Worm (Caenorhabditis elegans) whole organism, L3 larva: Measurements from ENCODE around the gene Y55H10A.2.

Experiments used
- aly-2 ChIP-seq: fragments of 150-350 bp; optimal IDR thresholded peaks from 2 replicates; lab custom pipeline; 2014; ENCODE audit warnings: missing biosample characterization, missing genetic modification characterization
- ceh-82 ChIP-seq: fragments of 150-350 bp; optimal IDR thresholded peaks from 2 replicates; lab custom pipeline; 2014; ENCODE audit warnings: missing biosample characterization, missing genetic modification characterization
- ceh-9 ChIP-seq: sonication (generic microtip); optimal IDR thresholded peaks from 2 replicates; lab custom pipeline; 2018; ENCODE audit warnings: missing biosample characterization, missing genetic modification characterization
- egl-27 ChIP-seq: sonication (generic microtip); optimal IDR thresholded peaks from 4 replicates; lab custom pipeline; 2017; ENCODE audit warnings: missing biosample characterization, missing genetic modification reagents, missing genetic modification characterization
- fkh-2 ChIP-seq: fragments of 150-350 bp; optimal IDR thresholded peaks from 2 replicates; lab custom pipeline; 2014; ENCODE audit warnings: missing biosample characterization, missing genetic modification reagents, missing genetic modification characterization
- jun-1 ChIP-seq: fragments of 150-350 bp; optimal IDR thresholded peaks from 2 replicates; lab custom pipeline; 2014; ENCODE audit warnings: missing biosample characterization, missing genetic modification reagents, missing genetic modification characterization
- nhr-77 ChIP-seq: fragments of 150-350 bp; optimal IDR thresholded peaks from 2 replicates; lab custom pipeline; 2014; ENCODE audit warnings: missing biosample characterization, missing genetic modification characterization
- pha-4 ChIP-seq: fragments of 150-350 bp; optimal IDR thresholded peaks from 2 replicates; lab custom pipeline; 2014; ENCODE audit warnings: missing biosample characterization, missing genetic modification reagents, missing genetic modification characterization
- unc-62 ChIP-seq: fragments of 150-350 bp; sonication (generic microtip); optimal IDR thresholded peaks from 4 replicates; lab custom pipeline; 2014; ENCODE audit warnings: missing biosample characterization, missing genetic modification reagents, missing genetic modification characterization
- zag-1 ChIP-seq: fragments of 150-350 bp; optimal IDR thresholded peaks from 2 replicates; lab custom pipeline; 2014; ENCODE audit warnings: missing biosample characterization, missing genetic modification characterization

DNA sequence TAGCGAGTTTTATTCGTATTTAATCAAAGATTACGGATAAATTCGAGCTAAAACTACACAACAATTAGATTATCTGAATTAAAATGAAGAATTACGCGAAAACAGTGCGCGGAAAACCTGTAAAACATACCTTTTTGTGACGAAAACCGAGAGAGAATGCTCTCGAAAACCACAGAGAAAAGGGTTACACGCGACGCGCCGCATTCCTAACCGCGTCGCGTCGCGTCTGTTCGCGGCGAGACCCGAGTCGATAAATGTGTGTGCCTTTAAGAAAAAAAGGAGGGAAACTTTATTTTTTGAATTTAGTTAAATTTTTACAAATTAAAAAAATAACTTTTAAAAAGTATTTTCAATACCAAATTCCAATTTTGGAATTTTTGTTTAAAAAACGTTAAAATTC lies 24.6 kb upstream of the Y55H10A.2 start, which contains the start of gene hrpa-1:
- TF ChIP-seq jun-1 (tag; lab: Kevin White, UChicago) = peak; percentile 55
- TF ChIP-seq fkh-2 (tag; lab: Kevin White, UChicago) = no peak
- peak; percentile 1 for TF ChIP-seq ceh-82 (tag; lab: Kevin White, UChicago)
- peak; percentile 91 for TF ChIP-seq pha-4 (tag; lab: Kevin White, UChicago)
- no peak for TF ChIP-seq unc-62
- TF ChIP-seq aly-2 (tag; lab: Kevin White, UChicago) = no peak
- TF ChIP-seq egl-27 = no peak
- TF ChIP-seq nhr-77 (tag; lab: Kevin White, UChicago) = no peak
- no peak for TF ChIP-seq zag-1 (tag; lab: Kevin White, UChicago)
- no peak for TF ChIP-seq ceh-9
